Worm (Caenorhabditis elegans) whole organism, L2 larva: Measurements from ENCODE around the gene vap-2.

ENCODE experiments used
- C34F6.9 ChIP-seq: fragments of 150-350 bp; optimal IDR thresholded peaks from 2 replicates; lab custom pipeline; 2014; ENCODE audit warnings: missing biosample characterization, missing genetic modification characterization
- F13H6.1 ChIP-seq: sonication (generic microtip); optimal IDR thresholded peaks from 2 replicates; lab custom pipeline; 2016; ENCODE audit warnings: missing genetic modification characterization, missing compliant biosample characterization
- Y55F3AM.14 ChIP-seq: fragments of 200-800 bp; sonication (Bioruptor generic); optimal IDR thresholded peaks from 2 replicates; lab custom pipeline; 2018; ENCODE audit warnings: mild to moderate bottlenecking, missing genetic modification characterization, missing compliant biosample characterization
- ZK546.5 ChIP-seq: sonication (generic microtip); optimal IDR thresholded peaks from 2 replicates; lab custom pipeline; 2017; ENCODE audit warnings: missing biosample characterization, missing genetic modification characterization
- alr-1 ChIP-seq: fragments of 150-350 bp; optimal IDR thresholded peaks from 2 replicates; lab custom pipeline; 2014; ENCODE audit warnings: missing biosample characterization, missing genetic modification characterization
- aly-2 ChIP-seq: fragments of 150-350 bp; optimal IDR thresholded peaks from 2 replicates; lab custom pipeline; 2014; ENCODE audit warnings: missing biosample characterization, missing genetic modification characterization
- ama-1 ChIP-seq: fragments of 150-350 bp; optimal IDR thresholded peaks from 2 replicates; lab custom pipeline; 2018; ENCODE audit warnings: inconsistent platforms
- ceh-16 ChIP-seq: fragments of 150-350 bp; optimal IDR thresholded peaks from 2 replicates; lab custom pipeline; 2014; ENCODE audit warnings: missing biosample characterization, missing genetic modification characterization
- crh-2 ChIP-seq: sonication (generic microtip); optimal IDR thresholded peaks from 2 replicates; lab custom pipeline; 2017; ENCODE audit warnings: missing biosample characterization, missing genetic modification characterization
- dmd-4 ChIP-seq: sonication (generic microtip); optimal IDR thresholded peaks from 2 replicates; lab custom pipeline; 2017; ENCODE audit warnings: missing biosample characterization, missing genetic modification characterization
- egl-27 ChIP-seq: sonication (generic microtip); optimal IDR thresholded peaks from 3 replicates; lab custom pipeline; 2017; ENCODE audit warnings: missing biosample characterization, missing genetic modification reagents, missing genetic modification characterization
- fos-1 ChIP-seq: fragments of 150-350 bp; optimal IDR thresholded peaks from 2 replicates; lab custom pipeline; 2014; ENCODE audit warnings: missing biosample characterization, missing genetic modification characterization
- gmeb-1 ChIP-seq: fragments of 150-350 bp; optimal IDR thresholded peaks from 2 replicates; lab custom pipeline; 2014; ENCODE audit warnings: missing biosample characterization, missing genetic modification characterization
- lin-11 ChIP-seq: fragments of 150-350 bp; sonication (generic microtip); optimal IDR thresholded peaks from 2 replicates; lab custom pipeline; 2014; ENCODE audit warnings: missing biosample characterization, missing genetic modification characterization, inconsistent platforms, mixed read lengths
- lin-13 ChIP-seq: fragments of 150-350 bp; optimal IDR thresholded peaks from 2 replicates; lab custom pipeline; 2014; ENCODE audit warnings: missing biosample characterization, missing genetic modification reagents, missing genetic modification characterization
- lsy-2 ChIP-seq, 2 experiments: fragments of 150-350 bp in 1 of 2; sonication (generic microtip) in 1 of 2; optimal IDR thresholded peaks; 2 replicates each; lab custom pipeline; 2014 to 2017; ENCODE audit warnings: missing biosample characterization in 2 of 2, missing genetic modification characterization in 2 of 2
- mab-5 ChIP-seq: fragments of 150-350 bp; optimal IDR thresholded peaks from 2 replicates; lab custom pipeline; 2014; ENCODE audit warnings: missing biosample characterization, missing genetic modification characterization
- mbf-1 ChIP-seq: sonication (generic microtip); optimal IDR thresholded peaks from 2 replicates; lab custom pipeline; 2017; ENCODE audit warnings: missing biosample characterization, missing genetic modification characterization
- mdl-1 ChIP-seq, 2 experiments: fragments of 150-350 bp in 1 of 2; sonication (generic microtip) in 1 of 2; optimal IDR thresholded peaks; 2 replicates each; lab custom pipeline; 2017; ENCODE audit warnings: missing biosample characterization in 2 of 2, missing genetic modification characterization in 2 of 2
- nhr-10 ChIP-seq: sonication (generic microtip); optimal IDR thresholded peaks from 2 replicates; lab custom pipeline; 2017; ENCODE audit warnings: missing biosample characterization, missing genetic modification characterization
- nhr-11 ChIP-seq: fragments of 150-350 bp; optimal IDR thresholded peaks from 2 replicates; lab custom pipeline; 2014; ENCODE audit warnings: missing biosample characterization, missing genetic modification characterization
- nhr-12 ChIP-seq: fragments of 150-350 bp; optimal IDR thresholded peaks from 2 replicates; lab custom pipeline; 2014; ENCODE audit warnings: missing biosample characterization, missing genetic modification characterization
- nhr-129 ChIP-seq: fragments of 150-350 bp; optimal IDR thresholded peaks from 2 replicates; lab custom pipeline; 2014; ENCODE audit warnings: missing biosample characterization, missing genetic modification characterization
- nhr-23 ChIP-seq: fragments of 150-350 bp; optimal IDR thresholded peaks from 2 replicates; lab custom pipeline; 2014; ENCODE audit warnings: missing biosample characterization, missing genetic modification reagents, missing genetic modification characterization
- nhr-237 ChIP-seq: fragments of 150-350 bp; optimal IDR thresholded peaks from 2 replicates; lab custom pipeline; 2014; ENCODE audit warnings: missing biosample characterization, missing genetic modification characterization
- nhr-25 ChIP-seq: fragments of 150-350 bp; sonication (generic microtip); optimal IDR thresholded peaks from 3 replicates; lab custom pipeline; 2014; ENCODE audit warnings: missing biosample characterization, missing genetic modification characterization
- nhr-6 ChIP-seq: fragments of 150-350 bp; optimal IDR thresholded peaks from 2 replicates; lab custom pipeline; 2014; ENCODE audit warnings: missing biosample characterization, missing genetic modification characterization
- nhr-77 ChIP-seq: fragments of 150-350 bp; optimal IDR thresholded peaks from 2 replicates; lab custom pipeline; 2014; ENCODE audit warnings: missing biosample characterization, missing genetic modification characterization
- sem-4 ChIP-seq: fragments of 150-350 bp; optimal IDR thresholded peaks from 2 replicates; lab custom pipeline; 2014; ENCODE audit warnings: missing biosample characterization, missing genetic modification reagents, missing genetic modification characterization
- skn-1 ChIP-seq: sonication (generic microtip); optimal IDR thresholded peaks from 2 replicates; lab custom pipeline; 2017; ENCODE audit warnings: missing biosample characterization, missing genetic modification characterization
- sma-3 ChIP-seq: sonication (generic microtip); optimal IDR thresholded peaks from 2 replicates; lab custom pipeline; 2016; ENCODE audit warnings: missing genetic modification reagents, missing genetic modification characterization, missing compliant biosample characterization
- snpc-4 ChIP-seq: fragments of 150-350 bp; optimal IDR thresholded peaks from 2 replicates; lab custom pipeline; 2014; ENCODE audit warnings: missing biosample characterization, missing genetic modification characterization
- unc-55 ChIP-seq: fragments of 150-350 bp; sonication (generic microtip); optimal IDR thresholded peaks from 3 replicates; lab custom pipeline; 2014; ENCODE audit warnings: missing biosample characterization, missing genetic modification reagents, missing genetic modification characterization
- unc-62 ChIP-seq: fragments of 150-350 bp; optimal IDR thresholded peaks from 2 replicates; lab custom pipeline; 2014; ENCODE audit warnings: missing biosample characterization, missing genetic modification reagents, missing genetic modification characterization
- zag-1 ChIP-seq: fragments of 150-350 bp; optimal IDR thresholded peaks from 2 replicates; lab custom pipeline; 2014; ENCODE audit warnings: missing biosample characterization, missing genetic modification characterization
- ztf-1 ChIP-seq: fragments of 200-800 bp; sonication (Bioruptor generic); conservative IDR thresholded peaks from 2 replicates; pipeline ENCODE4 v1.3.6; 2022; ENCODE audit warnings: missing genetic modification characterization, missing compliant biosample characterization
- ztf-11 ChIP-seq: sonication (generic microtip); optimal IDR thresholded peaks from 2 replicates; lab custom pipeline; 2017; ENCODE audit warnings: missing biosample characterization, missing genetic modification characterization
- ztf-4 ChIP-seq: fragments of 150-350 bp; optimal IDR thresholded peaks from 2 replicates; lab custom pipeline; 2014; ENCODE audit warnings: missing biosample characterization, missing genetic modification characterization

vap-2 gene

DNA sequence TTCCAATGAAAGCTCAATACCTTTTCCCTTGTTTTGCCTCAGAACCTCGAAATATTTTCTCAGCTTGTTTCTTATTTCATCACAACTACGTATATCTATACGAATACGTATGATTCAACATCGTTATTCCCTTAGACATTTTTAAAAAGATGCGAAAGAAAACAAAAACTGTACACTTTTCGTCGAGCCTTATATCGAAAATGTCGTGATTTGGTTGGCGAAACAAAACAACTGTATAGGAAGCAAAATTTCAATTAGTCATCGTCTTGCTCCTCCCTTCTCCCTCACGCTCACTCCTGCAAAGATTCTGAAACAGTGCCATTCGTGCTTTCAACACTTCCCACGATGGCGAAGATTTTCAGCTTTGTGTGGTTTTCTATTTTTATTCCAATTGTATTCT lies 5.1 kb downstream of the vap-2 start, which contains the start of gene ttr-14:
Gene ttr-14 (plus strand): TSS at position 301 of the 400 bp plus-strand sequence.
- TF ChIP-seq crh-2 (tag; lab: Kevin White, UChicago) = no peak
- no peak for TF ChIP-seq nhr-11 (tag; lab: Kevin White, UChicago)
- TF ChIP-seq ceh-16 (tag; lab: Kevin White, UChicago) = no peak
- TF ChIP-seq egl-27 (tag; lab: Kevin White, UChicago) = no peak
- TF ChIP-seq ztf-4 = no peak
- no peak for TF ChIP-seq lin-11 (tag; lab: Kevin White, UChicago)
- no peak for TF ChIP-seq nhr-12
- TF ChIP-seq alr-1 = no peak
- TF ChIP-seq unc-55 (GFP tag; lab: Kevin White, UChicago) = no peak
- TF ChIP-seq nhr-23 (tag; lab: Kevin White, UChicago) = no peak
- no peak for TF ChIP-seq nhr-10 (tag; lab: Kevin White, UChicago)
- no peak for TF ChIP-seq zag-1
- TF ChIP-seq gmeb-1 (tag; lab: Kevin White, UChicago) = no peak
- no peak for TF ChIP-seq nhr-6 (tag; lab: Kevin White, UChicago)
- no peak for TF ChIP-seq F13H6.1 (tag; lab: Kevin White, UChicago)
- TF ChIP-seq nhr-25 (tag; lab: Kevin White, UChicago) = no peak
- no peak for TF ChIP-seq ztf-1 (GFP tag; lab: Robert Waterston, UW)
- TF ChIP-seq, all 48 proteins: peak for 0

DNA sequence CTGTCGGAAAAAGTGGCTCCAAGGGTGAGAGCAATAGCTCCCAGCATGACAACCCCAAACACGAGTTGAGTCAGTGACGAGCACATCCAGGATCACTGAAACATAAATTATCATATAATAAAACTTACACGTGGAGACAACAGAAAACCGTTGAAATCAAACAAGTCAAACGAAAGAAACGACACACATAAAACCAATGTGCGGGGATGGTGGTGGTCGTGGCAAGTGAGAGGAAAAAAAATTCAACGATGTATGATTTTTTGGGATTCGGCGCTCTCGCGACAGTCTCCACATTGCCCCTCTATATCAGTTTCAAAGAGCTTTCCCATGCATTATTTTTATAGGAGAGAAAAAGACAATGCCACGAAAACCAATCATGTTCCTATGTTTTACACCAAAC lies 8.5 kb downstream of the vap-2 start, which contains the start of gene clc-4:
Gene clc-4 (minus strand): TSS at position 101 of the 400 bp plus-strand sequence.
- TF ChIP-seq mab-5 (tag; lab: Kevin White, UChicago) (no peak), nhr-77 (no peak), ztf-1 (GFP tag; lab: Robert Waterston, UW) (no peak), gmeb-1 (tag; lab: Kevin White, UChicago) (no peak), nhr-6 (tag; lab: Kevin White, UChicago) (no peak), unc-62 (GFP tag; lab: Kevin White, UChicago) (no peak), mbf-1 (tag; lab: Kevin White, UChicago) (no peak), fos-1 (tag; lab: Kevin White, UChicago) (no peak), C34F6.9 (tag; lab: Kevin White, UChicago) (no peak), nhr-11 (tag; lab: Kevin White, UChicago) (no peak), nhr-10 (tag; lab: Kevin White, UChicago) (no peak), alr-1 (no peak), unc-55 (GFP tag; lab: Kevin White, UChicago) (no peak), aly-2 (tag; lab: Kevin White, UChicago) (no peak), ztf-11 (tag; lab: Kevin White, UChicago) (no peak), nhr-25 (tag; lab: Kevin White, UChicago) (no peak), ceh-16 (tag; lab: Kevin White, UChicago) (no peak)

DNA sequence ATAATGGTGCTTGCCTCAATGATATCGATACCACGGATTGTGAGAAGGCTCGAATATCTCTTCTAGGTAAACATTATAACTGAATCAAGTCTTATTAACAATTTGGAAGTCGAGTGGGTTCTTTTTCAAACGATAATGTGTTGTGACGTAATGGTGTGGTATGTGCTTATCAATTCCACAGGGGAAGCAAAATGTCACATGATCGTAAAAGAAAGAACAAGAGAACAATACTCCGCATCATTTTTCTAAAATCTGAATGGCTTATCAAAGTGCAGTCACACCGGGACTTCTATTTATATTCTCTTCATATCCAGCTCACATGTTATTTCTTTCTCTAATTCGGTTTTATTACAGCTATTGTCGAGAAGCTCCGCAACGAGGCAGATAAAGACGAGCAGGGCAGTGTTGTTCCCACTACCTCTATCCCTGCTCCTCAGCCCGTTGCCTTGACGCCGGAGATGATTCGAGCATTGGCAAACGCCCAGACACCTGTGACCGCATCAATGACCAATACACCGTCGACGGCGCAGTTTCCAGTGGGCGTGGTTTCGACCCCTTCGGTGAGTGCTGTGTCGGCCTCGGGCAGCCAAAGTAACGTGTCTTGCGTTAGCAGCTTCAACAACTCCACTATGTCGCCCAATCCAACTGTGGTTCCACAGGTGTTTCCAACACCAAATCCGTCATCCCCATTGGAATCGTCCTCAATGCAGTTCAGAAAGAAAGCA lies 11.6 kb downstream of the vap-2 start:
- TF ChIP-seq ZK546.5 (tag; lab: Kevin White, UChicago) (no peak), gmeb-1 (tag; lab: Kevin White, UChicago) (peak; percentile 11), nhr-129 (tag; lab: Kevin White, UChicago) (peak; percentile 23), unc-55 (GFP tag; lab: Kevin White, UChicago) (no peak), fos-1 (tag; lab: Kevin White, UChicago) (peak; percentile 33), crh-2 (tag; lab: Kevin White, UChicago) (peak; percentile 6), ama-1 (lab: Kevin White, UChicago) (no peak), nhr-6 (tag; lab: Kevin White, UChicago) (no peak)

- no peak for TF ChIP-seq Y55F3AM.14 (GFP tag; lab: Kevin White, UChicago)
- TF ChIP-seq mab-5 (tag; lab: Kevin White, UChicago) = no peak
- TF ChIP-seq sma-3 (GFP tag; lab: Kevin White, UChicago) = no peak
- no peak for TF ChIP-seq nhr-12
- no peak for TF ChIP-seq nhr-77
- TF ChIP-seq ztf-11 (tag; lab: Kevin White, UChicago) = no peak
- no peak for TF ChIP-seq gmeb-1 (tag; lab: Kevin White, UChicago)
- no peak for TF ChIP-seq ztf-4
- TF ChIP-seq aly-2 (tag; lab: Kevin White, UChicago) = no peak
- TF ChIP-seq unc-62 (GFP tag; lab: Kevin White, UChicago) = no peak
- TF ChIP-seq fos-1 (tag; lab: Kevin White, UChicago) = no peak
- no peak for TF ChIP-seq unc-55 (GFP tag; lab: Kevin White, UChicago)
Measured at ce11 chrX:10774865-10775264, 17.5 kb downstream of the vap-2 start.

ce11 chrX:10772763-10773162 lies 19.6 kb downstream of the vap-2 start:
- no peak for TF ChIP-seq mab-5 (tag; lab: Kevin White, UChicago)
- no peak for TF ChIP-seq unc-62 (GFP tag; lab: Kevin White, UChicago)
- TF ChIP-seq ZK546.5 (tag; lab: Kevin White, UChicago) = no peak
- TF ChIP-seq lin-13 (GFP tag; lab: Kevin White, UChicago) = no peak
- TF ChIP-seq zag-1 = no peak
- TF ChIP-seq ztf-4 = peak; percentile 26
- TF ChIP-seq dmd-4 = no peak
- TF ChIP-seq aly-2 (tag; lab: Kevin White, UChicago) = no peak
- peak; percentile 92 for TF ChIP-seq nhr-25 (tag; lab: Kevin White, UChicago)
- no peak for TF ChIP-seq nhr-77
- TF ChIP-seq sem-4 (tag; lab: Kevin White, UChicago) = peak; percentile 30
- TF ChIP-seq lsy-2 (tag; optimal IDR thresholded peaks at IDR 0.05; lab: Kevin White, UChicago) = peak in 1 of 2 experiments; percentile 20
- TF ChIP-seq mdl-1 (tag; optimal IDR thresholded peaks at IDR 0.05; lab: Kevin White, UChicago) = no peak
- TF ChIP-seq nhr-129 (tag; lab: Kevin White, UChicago) = no peak
- TF ChIP-seq nhr-10 (tag; lab: Kevin White, UChicago) = no peak
- no peak for TF ChIP-seq ama-1 (lab: Kevin White, UChicago)
- TF ChIP-seq skn-1 (tag; lab: Kevin White, UChicago) = no peak
- no peak for TF ChIP-seq nhr-12
- no peak for TF ChIP-seq nhr-237 (tag; lab: Kevin White, UChicago)
- no peak for TF ChIP-seq mbf-1 (tag; lab: Kevin White, UChicago)
- TF ChIP-seq snpc-4 (tag; lab: Kevin White, UChicago) = no peak
- no peak for TF ChIP-seq egl-27 (tag; lab: Kevin White, UChicago)
- TF ChIP-seq gmeb-1 (tag; lab: Kevin White, UChicago) = peak; percentile 50
- TF ChIP-seq lin-11 (tag; lab: Kevin White, UChicago) = no peak
- no peak for TF ChIP-seq nhr-6 (tag; lab: Kevin White, UChicago)
